Fruit fly (Drosophila melanogaster) whole organism, prepupa: Measurements from ENCODE around the gene Aplip1.

Source experiments
- Blimp-1 ChIP-seq: fragments of 200-800 bp; sonication (Bioruptor generic); optimal IDR thresholded peaks from 3 replicates; lab custom pipeline; 2017; ENCODE audit warnings: missing biosample characterization, missing genetic modification characterization, mild to moderate bottlenecking, moderate library complexity, missing genetic modification reagents
- CG11762 ChIP-seq: fragments of 200-800 bp; sonication (Bioruptor generic); optimal IDR thresholded peaks from 3 replicates; lab custom pipeline; 2016; ENCODE audit warnings: missing biosample characterization, missing genetic modification characterization; ENCODE audit not compliant: insufficient read depth
- CG8319 ChIP-seq: fragments of 200-800 bp; sonication (Bioruptor generic); optimal IDR thresholded peaks from 3 replicates; lab custom pipeline; 2016; ENCODE audit warnings: missing biosample characterization, missing genetic modification characterization
- CG9139 ChIP-seq: fragments of 200-800 bp; sonication (Bioruptor generic); optimal IDR thresholded peaks from 3 replicates; lab custom pipeline; 2017; ENCODE audit warnings: missing biosample characterization, mild to moderate bottlenecking, missing genetic modification characterization
- Hr39 ChIP-seq: fragments of 200-800 bp; sonication (Bioruptor generic); optimal IDR thresholded peaks from 2 replicates; lab custom pipeline; 2016; ENCODE audit warnings: missing biosample characterization, missing genetic modification characterization
- Lpt ChIP-seq: fragments of 200-800 bp; sonication (Bioruptor generic); optimal IDR thresholded peaks from 3 replicates; lab custom pipeline; 2016; ENCODE audit warnings: missing biosample characterization, missing genetic modification characterization
- Met ChIP-seq: fragments of 200-800 bp; sonication (Bioruptor generic); optimal IDR thresholded peaks from 3 replicates; lab custom pipeline; 2016; ENCODE audit warnings: missing biosample characterization, missing genetic modification characterization
- Sox15 ChIP-seq: fragments of 200-800 bp; sonication (Bioruptor generic); optimal IDR thresholded peaks from 3 replicates; lab custom pipeline; 2016; ENCODE audit warnings: missing biosample characterization, missing genetic modification characterization
- dsx ChIP-seq: fragments of 200-800 bp; optimal IDR thresholded peaks from 3 replicates; lab custom pipeline; 2019; ENCODE audit warnings: missing biosample characterization, mild to moderate bottlenecking, missing genetic modification characterization, moderate library complexity; ENCODE audit not compliant: poor library complexity, severe bottlenecking
- eg ChIP-seq: fragments of 200-800 bp; sonication (Bioruptor generic); IDR thresholded peaks from 3 replicates; pipeline ENCODE4 v1.3.6; 2022; ENCODE audit warnings: missing biosample characterization, missing genetic modification characterization
- esn ChIP-seq: fragments of 200-800 bp; sonication (Bioruptor generic); optimal IDR thresholded peaks from 2 replicates; lab custom pipeline; 2016; ENCODE audit warnings: missing biosample characterization, mild to moderate bottlenecking, missing genetic modification characterization, moderate library complexity
- fd85E ChIP-seq: fragments of 200-800 bp; sonication (Bioruptor generic); optimal IDR thresholded peaks from 3 replicates; lab custom pipeline; 2016; ENCODE audit warnings: missing biosample characterization, missing genetic modification characterization
- fkh ChIP-seq: fragments of 200-800 bp; sonication (Bioruptor generic); optimal IDR thresholded peaks from 3 replicates; lab custom pipeline; 2017; ENCODE audit warnings: missing biosample characterization, mild to moderate bottlenecking, missing genetic modification characterization, moderate library complexity

- TF ChIP-seq CG11762 = no peak
- TF ChIP-seq Sox15 (GFP tag; lab: Kevin White, UChicago) = no peak
- 0 out of 3 replicates have a peak, but pooled peaks have one; percentile 43 for TF ChIP-seq eg (GFP tag; lab: Robert Waterston, UW)
- TF ChIP-seq CG8319 (GFP tag; lab: Kevin White, UChicago) = no peak
- TF ChIP-seq Hr39 = no peak
- no peak for TF ChIP-seq Blimp-1 (GFP tag; lab: Kevin White, UChicago)
- no peak for TF ChIP-seq dsx (GFP tag; lab: Kevin White, UChicago)
- peak; percentile 23 for TF ChIP-seq Lpt (GFP tag; lab: Kevin White, UChicago)
- TF ChIP-seq fkh (GFP tag; lab: Kevin White, UChicago) = no peak
- no peak for TF ChIP-seq CG9139
- no peak for TF ChIP-seq fd85E (GFP tag; lab: Kevin White, UChicago)
- TF ChIP-seq esn (GFP tag; lab: Kevin White, UChicago) = no peak
- TF ChIP-seq Met (GFP tag; lab: Kevin White, UChicago) = no peak
Measured at dm6 chr3L:1208206-1208605, 12.1 kb downstream of the Aplip1 start.
